Fruit fly (Drosophila melanogaster) S2 (cell line): ENCODE data around the gene GluRIIB.

Source experiments
- CG8478 ChIP-seq: fragments of >200 bp; optimal IDR thresholded peaks from 2 replicates; lab custom pipeline; 2018
- CTCF ChIP-seq, 2 experiments: fragments of >200 bp; optimal IDR thresholded peaks; 2 replicates each; lab custom pipeline; 2018

The GluRIIB gene

dm6 chr2L:5542944-5543515, 16.1 kb upstream of the GluRIIB start:
- TF ChIP-seq CG8478 (lab: Kevin White, UChicago) = no peak
- no peak for TF ChIP-seq CTCF (optimal IDR thresholded peaks at IDR 0.05; lab: Kevin White, UChicago)

- no peak for TF ChIP-seq CTCF (optimal IDR thresholded peaks at IDR 0.05; lab: Kevin White, UChicago)
- TF ChIP-seq CG8478 (lab: Kevin White, UChicago) = no peak
These were observed 13.0 kb upstream of the GluRIIB start for dm6 chr2L:5546207-5546517.

- no peak for TF ChIP-seq CG8478 (lab: Kevin White, UChicago)
These were observed 12.4 kb upstream of the GluRIIB start, which contains the start of gene Oscillin for dm6 chr2L:5546518-5547287. Gene Oscillin (plus strand): TSS chr2L:5547086.

- TF ChIP-seq CG8478 (lab: Kevin White, UChicago) (no peak), CTCF (optimal IDR thresholded peaks at IDR 0.05; lab: Kevin White, UChicago) (no peak)
These were observed 11.8 kb upstream of the GluRIIB start for dm6 chr2L:5547288-5547777.

DNA sequence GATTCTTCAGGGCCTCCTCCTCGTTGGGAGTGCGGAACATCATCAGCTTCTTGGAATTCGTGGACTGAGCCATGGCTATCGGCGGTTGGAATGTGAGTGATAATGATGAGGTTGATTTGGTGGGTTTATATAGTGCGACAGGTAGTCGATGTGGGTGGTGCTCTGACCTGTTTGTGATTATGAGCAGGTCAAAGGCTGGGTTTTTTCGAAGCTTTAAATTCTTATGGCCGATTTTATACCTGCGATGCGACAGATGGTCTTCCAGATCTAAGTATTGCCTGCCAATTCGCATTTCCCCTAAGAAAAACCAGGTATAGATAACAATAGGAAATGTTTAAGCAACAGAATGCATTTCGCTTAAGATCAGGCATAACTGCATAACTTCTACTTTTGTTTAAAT, 8.4 kb upstream of the GluRIIB start, which contains the start of gene CG14014:
Gene CG14014, minus strand, starts transcription at position 101 of the 400 bp plus-strand sequence.
- TF ChIP-seq CG8478 (lab: Kevin White, UChicago) = no peak
- no peak for TF ChIP-seq CTCF (optimal IDR thresholded peaks at IDR 0.05; lab: Kevin White, UChicago)

- TF ChIP-seq CTCF (optimal IDR thresholded peaks at IDR 0.05; lab: Kevin White, UChicago) (no peak), CG8478 (lab: Kevin White, UChicago) (no peak)
These were observed 7.6 kb upstream of the GluRIIB start, which contains the start of gene CG18269 for dm6 chr2L:5551538-5551937. Gene CG18269 (plus strand): TSS chr2L:5551838.

- TF ChIP-seq CG8478 (lab: Kevin White, UChicago) (no peak), CTCF (optimal IDR thresholded peaks at IDR 0.05; lab: Kevin White, UChicago) (no peak)
These were observed 5.4 kb upstream of the GluRIIB start, which contains the start of the genes CG14013 and CG14017 for dm6 chr2L:5553750-5554149. Gene CG14013 (minus strand): TSS chr2L:5553850. Gene CG14017 (plus strand): TSS chr2L:5553897.

DNA sequence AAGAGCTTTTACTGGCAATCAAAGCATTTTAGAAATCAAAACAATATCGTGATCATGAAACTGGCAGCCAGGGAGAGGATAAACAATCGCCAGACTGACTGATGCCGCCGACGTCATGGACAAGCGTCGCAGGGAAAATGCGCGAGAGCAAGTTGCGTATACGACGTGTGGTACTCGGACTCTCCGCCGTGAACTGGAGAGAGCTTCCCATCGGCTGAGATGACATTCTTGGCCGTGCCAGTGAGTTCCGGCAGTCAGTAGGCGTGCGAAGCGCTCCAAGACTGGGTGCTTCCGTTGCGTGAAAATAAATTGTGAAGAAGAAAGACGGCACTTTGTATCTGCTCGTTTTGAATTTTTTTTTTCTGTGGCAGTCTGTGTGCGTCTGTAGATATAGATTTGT, 4.3 kb upstream of the GluRIIB start, which contains the start of gene GluRIIA:
Gene GluRIIA, plus strand, starts transcription at position 255 of the 400 bp plus-strand sequence.
- no peak for TF ChIP-seq CG8478 (lab: Kevin White, UChicago)
- no peak for TF ChIP-seq CTCF (optimal IDR thresholded peaks at IDR 0.05; lab: Kevin White, UChicago)

dm6 chr2L:5567103-5567502, 8.0 kb downstream of the GluRIIB start:
- TF ChIP-seq CTCF (optimal IDR thresholded peaks at IDR 0.05; lab: Kevin White, UChicago) (no peak), CG8478 (lab: Kevin White, UChicago) (no peak)

dm6 chr2L:5569503-5569902, 10.4 kb downstream of the GluRIIB start:
- TF ChIP-seq CTCF (optimal IDR thresholded peaks at IDR 0.05; lab: Kevin White, UChicago) (no peak), CG8478 (lab: Kevin White, UChicago) (no peak)

- TF ChIP-seq CTCF (optimal IDR thresholded peaks at IDR 0.05; lab: Kevin White, UChicago) = no peak
- TF ChIP-seq CG8478 (lab: Kevin White, UChicago) = no peak
These were observed 21.9 kb downstream of the GluRIIB start, which contains the start of gene CG14011 for dm6 chr2L:5581016-5581415. Gene CG14011 (minus strand): TSS chr2L:5581116.

dm6 chr2L:5588314-5588713, 29.2 kb downstream of the GluRIIB start, which contains the start of gene CG7251:
Gene CG7251 (minus strand): TSS chr2L:5588414.
- TF ChIP-seq CG8478 (lab: Kevin White, UChicago) (no peak), CTCF (optimal IDR thresholded peaks at IDR 0.05; lab: Kevin White, UChicago) (no peak)

dm6 chr2L:5593839-5594238, 34.7 kb downstream of the GluRIIB start:
- TF ChIP-seq CG8478 (lab: Kevin White, UChicago) (no peak), CTCF (optimal IDR thresholded peaks at IDR 0.05; lab: Kevin White, UChicago) (no peak)

dm6 chr2L:5596533-5596932, 37.4 kb downstream of the GluRIIB start, which contains the start of gene CG18266:
Gene CG18266 (plus strand): TSS chr2L:5596833.
- TF ChIP-seq CTCF (optimal IDR thresholded peaks at IDR 0.05; lab: Kevin White, UChicago) (no peak), CG8478 (lab: Kevin White, UChicago) (no peak)

- TF ChIP-seq CG8478 (lab: Kevin White, UChicago) (no peak), CTCF (optimal IDR thresholded peaks at IDR 0.05; lab: Kevin White, UChicago) (no peak)
These were observed 51.0 kb downstream of the GluRIIB start for dm6 chr2L:5610108-5610507.
